Fruit fly (Drosophila melanogaster) whole organism, pupa: Measurements from ENCODE around the gene NUCB1.

Source experiments
- CG13204 ChIP-seq: fragments of 200-800 bp; sonication (Bioruptor generic); optimal IDR thresholded peaks from 2 replicates; lab custom pipeline; 2018; ENCODE audit warnings: missing biosample characterization, mild to moderate bottlenecking, missing genetic modification characterization, moderate library complexity
- CG15710 ChIP-seq: fragments of 200-800 bp; sonication (Bioruptor generic); optimal IDR thresholded peaks from 2 replicates; lab custom pipeline; 2018; ENCODE audit warnings: missing biosample characterization, mild to moderate bottlenecking, missing genetic modification characterization, moderate library complexity
- CG17806 ChIP-seq: fragments of 200-800 bp; sonication (Bioruptor generic); optimal IDR thresholded peaks from 2 replicates; lab custom pipeline; 2018; ENCODE audit warnings: missing biosample characterization, mild to moderate bottlenecking, missing genetic modification characterization, moderate library complexity
- CG32121 ChIP-seq: fragments of 200-800 bp; sonication (Bioruptor generic); IDR thresholded peaks from 2 replicates; pipeline ENCODE4 v1.3.6; 2022; ENCODE audit warnings: missing biosample characterization, missing genetic modification characterization
- CG4496 ChIP-seq: fragments of 200-800 bp; sonication (Bioruptor generic); IDR thresholded peaks from 3 replicates; pipeline ENCODE4 v1.3.6; 2022; ENCODE audit warnings: missing biosample characterization, missing genetic modification characterization
- CG8301 ChIP-seq: fragments of 200-800 bp; sonication (Bioruptor generic); optimal IDR thresholded peaks from 2 replicates; lab custom pipeline; 2018; ENCODE audit warnings: missing biosample characterization, mild to moderate bottlenecking, missing genetic modification characterization
- CG9948 ChIP-seq: fragments of 200-800 bp; sonication (Bioruptor generic); optimal IDR thresholded peaks from 2 replicates; lab custom pipeline; 2018; ENCODE audit warnings: missing biosample characterization, mild to moderate bottlenecking, missing genetic modification characterization, moderate library complexity
- EcR ChIP-seq: fragments of 200-800 bp; sonication (Bioruptor generic); optimal IDR thresholded peaks from 3 replicates; lab custom pipeline; 2019; ENCODE audit warnings: missing biosample characterization, missing genetic modification characterization, mild to moderate bottlenecking, moderate library complexity, missing genetic modification reagents
- Ets98B ChIP-seq: fragments of 200-800 bp; sonication (Bioruptor generic); IDR thresholded peaks from 2 replicates; pipeline ENCODE4 v1.3.6; 2022; ENCODE audit warnings: missing biosample characterization, missing genetic modification characterization
- fd96Ca ChIP-seq: fragments of 200-800 bp; sonication (Bioruptor generic); IDR thresholded peaks from 3 replicates; pipeline ENCODE4 v1.3.6; 2022; ENCODE audit warnings: missing biosample characterization, missing genetic modification characterization

dm6 chr3L:17846982-17847355 is 44.9 kb upstream of the NUCB1 start:
- TF ChIP-seq CG13204, result no peak
- no peak for TF ChIP-seq EcR (GFP tag; lab: Kevin White, UChicago)
- TF ChIP-seq CG4496 (GFP tag; lab: Robert Waterston, UW), result 0 out of 3 replicates have a peak, but pooled peaks have one; percentile 27
- TF ChIP-seq fd96Ca (GFP tag; lab: Robert Waterston, UW), result no peak
- no peak for TF ChIP-seq CG17806
- no peak; the same call in 1 of the 2 replicates for TF ChIP-seq Ets98B (GFP tag; lab: Robert Waterston, UW)
- TF ChIP-seq CG9948 (tag; lab: Kevin White, UChicago), result no peak
- TF ChIP-seq CG32121 (GFP tag; lab: Robert Waterston, UW), result no peak
- no peak for TF ChIP-seq CG8301 (tag; lab: Kevin White, UChicago)
- no peak for TF ChIP-seq CG15710 (tag; lab: Kevin White, UChicago)
